Worm (Caenorhabditis elegans): ENCODE results near the gene npr-34.

ce11 chrII:14706479-14706878 is 32.6 kb downstream of the npr-34 start:
- no peak for TF ChIP-seq ref-1 (GFP tag; conservative IDR thresholded peaks at IDR 0.05)
- no peak for TF ChIP-seq med-1 (GFP tag; optimal IDR thresholded peaks at IDR 0.05; ENCODE audit: insufficient read depth)

Data from whole organism, midembryonic.